Fruit fly (Drosophila melanogaster) S2 (cell line): ENCODE data around the gene Ir94g.

Experiments used
- CG8478 ChIP-seq: fragments of >200 bp; optimal IDR thresholded peaks from 2 replicates; lab custom pipeline; 2018
- CTCF ChIP-seq, 2 experiments: fragments of >200 bp; optimal IDR thresholded peaks; 2 replicates each; lab custom pipeline; 2018

Ir94g gene

dm6 chr3R:23508304-23508703 lies 24.6 kb downstream of the Ir94g start:
- TF ChIP-seq CG8478, result no peak
- no peak for TF ChIP-seq CTCF (optimal IDR thresholded peaks at IDR 0.05; lab: Kevin White, UChicago)

DNA sequence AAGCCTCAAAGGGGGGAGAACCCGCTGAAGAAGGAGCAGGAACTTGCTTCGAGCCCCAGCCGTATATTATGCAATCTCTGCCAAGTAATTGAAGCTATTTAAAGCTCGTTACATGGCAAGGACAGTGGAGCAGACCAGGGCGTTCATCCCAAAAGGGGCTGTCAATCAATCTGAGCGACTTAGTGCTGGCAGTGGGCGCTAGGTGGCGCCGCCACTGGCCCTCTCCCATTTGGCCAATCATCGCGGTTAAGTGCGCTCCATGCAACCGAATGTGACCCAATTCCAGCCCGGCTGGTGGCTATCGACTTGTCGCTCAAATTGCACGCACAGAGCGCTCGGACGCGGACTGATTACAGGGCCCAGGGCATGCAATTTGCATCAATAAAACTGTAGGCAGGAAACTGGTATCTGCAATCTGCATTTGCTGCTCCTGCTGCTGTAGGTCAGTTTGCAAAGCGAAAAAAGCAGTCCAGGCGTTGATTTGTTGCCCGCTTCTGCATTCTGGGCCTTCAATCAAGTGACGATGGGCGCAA lies 25.8 kb downstream of the Ir94g start:
- peak; percentile 72 to 81 for TF ChIP-seq CTCF (optimal IDR thresholded peaks at IDR 0.05; lab: Kevin White, UChicago)
- TF ChIP-seq CG8478, result no peak

- TF ChIP-seq CG8478 (no peak), CTCF (optimal IDR thresholded peaks at IDR 0.05; lab: Kevin White, UChicago) (no peak)
Observed at dm6 chr3R:23511356-23511755, 27.7 kb downstream of the Ir94g start.

DNA sequence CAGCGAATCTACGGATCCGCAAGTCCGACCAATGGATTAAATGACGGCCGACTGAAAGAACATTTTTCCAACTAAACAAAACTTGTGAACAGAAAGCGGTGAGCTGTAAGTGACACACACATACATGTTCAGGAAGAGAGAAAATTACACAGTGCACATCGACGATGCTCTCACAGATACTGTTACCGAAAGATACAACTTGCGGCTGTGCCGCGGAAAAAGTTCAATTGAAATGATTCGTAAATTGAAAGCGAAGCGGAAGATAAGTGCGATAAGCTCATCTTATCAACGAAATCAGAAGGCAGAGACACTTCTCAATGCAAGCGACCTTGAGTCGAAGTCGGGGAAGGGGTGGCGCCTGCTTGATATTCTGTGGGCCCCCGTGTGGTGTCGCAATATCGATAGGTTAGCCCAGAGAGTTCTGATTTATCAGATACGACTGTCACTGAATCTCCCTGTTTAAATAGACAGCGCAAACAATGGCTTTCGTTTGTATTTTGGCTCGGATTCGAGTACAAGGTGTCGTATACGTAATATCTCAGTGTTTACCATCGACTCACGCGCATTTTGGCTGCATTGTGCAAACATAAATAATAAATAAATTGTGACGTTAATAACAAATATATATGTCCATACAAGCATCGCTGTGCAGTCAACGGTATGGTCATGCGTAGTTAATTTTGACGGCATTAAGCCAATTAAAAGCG lies 35.9 kb downstream of the Ir94g start, which contains the start of gene Irk2:
Gene Irk2 (minus strand): TSS at position 51 of the 707 bp plus-strand sequence.
- TF ChIP-seq CG8478 (no peak), CTCF (optimal IDR thresholded peaks at IDR 0.05; lab: Kevin White, UChicago) (no peak)

DNA sequence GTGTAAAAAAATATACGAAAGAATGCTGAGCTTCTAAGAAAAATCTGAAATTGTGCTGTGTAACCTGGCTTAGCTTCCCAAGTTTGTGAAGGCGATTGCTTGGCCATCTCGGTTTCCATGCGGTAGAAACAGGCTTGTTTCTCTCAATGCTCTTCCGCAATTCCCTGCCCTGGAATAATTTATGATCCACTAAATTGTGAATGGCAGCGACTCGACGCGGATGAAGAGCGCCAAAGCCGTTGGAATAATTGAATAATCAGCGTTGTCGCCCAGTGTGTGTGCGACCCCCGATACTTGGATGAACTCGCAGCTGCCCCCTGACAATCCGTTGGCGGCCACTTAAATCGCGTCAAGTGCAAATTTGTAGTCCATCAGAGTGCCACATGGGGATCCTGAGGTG lies 37.8 kb downstream of the Ir94g start, which contains the start of gene CG10177:
Gene CG10177 (minus strand): TSS at position 101 of the 400 bp plus-strand sequence.
- TF ChIP-seq CTCF (optimal IDR thresholded peaks at IDR 0.05; lab: Kevin White, UChicago) (no peak), CG8478 (no peak)

DNA sequence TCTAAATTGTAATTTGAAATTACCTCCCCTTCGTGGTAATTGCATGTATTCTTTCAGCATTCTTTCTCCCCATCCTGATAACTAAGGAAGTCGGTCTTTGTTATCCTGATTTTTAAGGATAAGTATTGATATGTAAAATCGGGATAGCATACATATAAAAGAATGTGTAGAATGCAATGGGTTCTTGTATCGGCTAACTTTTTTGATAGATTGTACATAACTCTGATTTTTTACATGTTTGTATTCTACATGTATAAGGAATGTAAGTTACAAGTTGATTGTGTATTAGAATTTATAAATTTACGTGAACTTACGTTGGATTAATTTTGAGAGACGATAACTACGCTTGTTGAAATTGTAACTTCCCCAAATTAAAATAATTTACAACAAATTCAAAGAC lies 38.6 kb downstream of the Ir94g start:
- TF ChIP-seq CG8478, result no peak
- peak; percentile 44 to 55 for TF ChIP-seq CTCF (optimal IDR thresholded peaks at IDR 0.05; lab: Kevin White, UChicago)

- no peak for TF ChIP-seq CG8478
- TF ChIP-seq CTCF (optimal IDR thresholded peaks at IDR 0.05; lab: Kevin White, UChicago), result no peak
Observed at dm6 chr3R:23526069-23526468, 42.4 kb downstream of the Ir94g start.

DNA sequence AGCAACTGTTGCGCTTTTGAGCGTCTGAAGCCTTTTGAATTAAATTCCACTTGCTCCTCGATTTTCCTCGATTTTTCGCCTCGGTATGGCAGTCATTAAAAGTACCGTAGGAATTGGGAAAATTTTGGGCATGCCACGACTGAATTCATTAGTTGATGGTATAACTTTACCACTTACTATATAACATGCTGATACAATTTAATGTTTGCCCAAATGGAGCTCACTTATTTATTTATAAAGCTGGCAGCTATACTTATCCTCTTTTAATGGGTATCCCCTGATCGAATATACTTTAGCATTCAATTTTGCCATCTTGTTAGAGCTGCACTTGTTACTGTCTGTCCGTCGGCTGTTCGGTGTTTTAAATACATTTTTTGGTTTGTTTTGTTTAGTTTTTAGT lies 43.7 kb downstream of the Ir94g start:
- TF ChIP-seq CG8478, result no peak

- TF ChIP-seq CTCF (optimal IDR thresholded peaks at IDR 0.05; lab: Kevin White, UChicago), result no peak
- TF ChIP-seq CG8478, result no peak
Observed at dm6 chr3R:23530886-23531285, 47.2 kb downstream of the Ir94g start, which contains the start of gene CG10175. CG10175 (minus strand) TSS chr3R:23530986.

DNA sequence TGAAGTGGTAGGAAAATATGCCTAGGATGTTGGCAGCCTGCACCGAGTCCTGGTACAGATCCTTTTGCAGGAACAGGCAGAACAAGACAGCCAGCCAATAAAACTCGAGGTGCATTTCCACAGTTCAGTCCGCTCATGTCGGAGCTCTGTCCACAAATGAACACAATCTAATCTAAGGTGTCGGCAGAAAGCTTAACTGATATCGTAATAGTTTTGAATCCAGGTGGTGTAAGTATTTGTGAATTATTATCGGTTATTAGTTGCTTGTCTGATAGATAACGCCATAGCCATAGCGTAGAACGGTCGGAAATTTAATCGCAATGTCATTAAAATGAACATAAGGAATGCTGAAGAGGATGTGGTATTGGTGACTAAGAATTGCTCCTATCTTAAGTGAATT lies 50.9 kb downstream of the Ir94g start, which contains the start of gene Ugt303B3:
Gene Ugt303B3 (minus strand): TSS at position 159 of the 400 bp plus-strand sequence.
- TF ChIP-seq CTCF (optimal IDR thresholded peaks at IDR 0.05; lab: Kevin White, UChicago) (no peak), CG8478 (no peak)
